Fruit fly (Drosophila melanogaster) whole organism, embryonic: ENCODE measurements around the gene CG15537.

ENCODE experiments used
- ATbp ChIP-seq: fragments of 200-800 bp; sonication (Bioruptor generic); optimal IDR thresholded peaks from 2 replicates; lab custom pipeline; 2017; ENCODE audit warnings: missing biosample characterization, mild to moderate bottlenecking, missing genetic modification characterization, missing genetic modification reagents
- Ada2b ChIP-seq: fragments of 200-800 bp; sonication (Bioruptor generic); IDR thresholded peaks from 2 replicates; pipeline ENCODE4 v1.3.6; 2022; ENCODE audit warnings: missing biosample characterization, missing genetic modification characterization
- B-H2 ChIP-seq: fragments of 200-800 bp; sonication (Bioruptor generic); optimal IDR thresholded peaks from 2 replicates; lab custom pipeline; 2018; ENCODE audit warnings: missing biosample characterization, mild to moderate bottlenecking, missing genetic modification characterization
- Bgb ChIP-seq: fragments of 200-800 bp; sonication (Bioruptor generic); IDR thresholded peaks from 2 replicates; pipeline ENCODE4 v1.3.6; 2022; ENCODE audit warnings: missing biosample characterization, missing genetic modification characterization; ENCODE audit not compliant: partially characterized antibody
- CG1024 ChIP-seq: fragments of 200-800 bp; sonication (Bioruptor generic); IDR thresholded peaks from 2 replicates; pipeline ENCODE4 v1.3.6; 2022; ENCODE audit warnings: missing biosample characterization, missing genetic modification characterization
- CG10267 ChIP-seq: fragments of 200-800 bp; sonication (Bioruptor generic); optimal IDR thresholded peaks from 2 replicates; lab custom pipeline; 2018; ENCODE audit warnings: missing biosample characterization, mild to moderate bottlenecking, missing genetic modification characterization, moderate library complexity
- CG12104 ChIP-seq: fragments of 200-800 bp; sonication (Bioruptor generic); optimal IDR thresholded peaks from 3 replicates; lab custom pipeline; 2016; ENCODE audit warnings: missing biosample characterization, missing genetic modification characterization
- CG12942 ChIP-seq: fragments of 200-800 bp; sonication (Bioruptor generic); optimal IDR thresholded peaks from 3 replicates; lab custom pipeline; 2016; ENCODE audit warnings: missing biosample characterization, missing genetic modification characterization
- CG13424 ChIP-seq: fragments of 200-800 bp; sonication (Bioruptor generic); optimal IDR thresholded peaks from 2 replicates; lab custom pipeline; 2019; ENCODE audit warnings: missing biosample characterization, mild to moderate bottlenecking, missing genetic modification characterization, moderate library complexity
- CG14965 ChIP-seq: fragments of 200-800 bp; sonication (Bioruptor generic); optimal IDR thresholded peaks from 2 replicates; lab custom pipeline; 2016; ENCODE audit warnings: missing biosample characterization, missing genetic modification characterization, borderline replicate concordance
- CG15601 ChIP-seq: fragments of 200-800 bp; sonication (Bioruptor generic); optimal IDR thresholded peaks from 3 replicates; lab custom pipeline; 2019; ENCODE audit warnings: missing biosample characterization, mild to moderate bottlenecking, missing genetic modification characterization, moderate library complexity
- CG2199 ChIP-seq: fragments of 200-800 bp; sonication (Bioruptor generic); IDR thresholded peaks from 3 replicates; pipeline ENCODE4 v1.3.6; 2022; ENCODE audit warnings: missing biosample characterization, missing genetic modification characterization
- CG34224 ChIP-seq: fragments of 200-800 bp; sonication (Bioruptor generic); IDR thresholded peaks from 3 replicates; pipeline ENCODE4 v1.3.6; 2022; ENCODE audit warnings: missing biosample characterization, missing genetic modification characterization; ENCODE audit not compliant: partially characterized antibody
- CG34376 ChIP-seq: fragments of 200-800 bp; sonication (Bioruptor generic); optimal IDR thresholded peaks from 2 replicates; lab custom pipeline; 2018; ENCODE audit warnings: missing biosample characterization, mild to moderate bottlenecking, missing genetic modification characterization
- CG3726 ChIP-seq: fragments of 200-800 bp; sonication (Bioruptor generic); IDR thresholded peaks from 3 replicates; pipeline ENCODE4, ENCODE4 v1.3.6; 2022; ENCODE audit warnings: missing biosample characterization, missing genetic modification characterization
- CG3847 ChIP-seq: fragments of 200-800 bp; sonication (Bioruptor generic); IDR thresholded peaks from 2 replicates; pipeline ENCODE4 v1.3.6; 2022; ENCODE audit warnings: missing biosample characterization, missing genetic modification characterization
- CG42726 ChIP-seq: fragments of 200-800 bp; sonication (Bioruptor generic); IDR thresholded peaks from 2 replicates; pipeline ENCODE4 v1.3.6; 2022; ENCODE audit warnings: missing biosample characterization, missing genetic modification characterization; ENCODE audit not compliant: partially characterized antibody
- CG4404 ChIP-seq: fragments of 200-800 bp; sonication (Bioruptor generic); IDR thresholded peaks from 2 replicates; pipeline ENCODE4 v1.3.6; 2022; ENCODE audit warnings: missing biosample characterization, missing genetic modification characterization
- CG4617 ChIP-seq: fragments of 200-800 bp; sonication (Bioruptor generic); optimal IDR thresholded peaks from 3 replicates; lab custom pipeline; 2016; ENCODE audit warnings: missing biosample characterization, missing genetic modification characterization, borderline replicate concordance
- CG4730 ChIP-seq: fragments of 200-800 bp; sonication (Bioruptor generic); IDR thresholded peaks from 2 replicates; pipeline ENCODE4 v1.3.6; 2022; ENCODE audit warnings: missing biosample characterization, missing genetic modification characterization
- CG6791 ChIP-seq: fragments of 200-800 bp; sonication (Bioruptor generic); IDR thresholded peaks from 3 replicates; pipeline ENCODE4 v1.3.6; 2022; ENCODE audit warnings: missing biosample characterization, missing genetic modification characterization; ENCODE audit not compliant: partially characterized antibody
- CG6854 ChIP-seq: fragments of 200-800 bp; sonication (Bioruptor generic); optimal IDR thresholded peaks from 3 replicates; lab custom pipeline; 2017; ENCODE audit warnings: missing biosample characterization, mild to moderate bottlenecking, missing genetic modification characterization
- CG7839 ChIP-seq: fragments of 200-800 bp; sonication (Bioruptor generic); optimal IDR thresholded peaks from 3 replicates; lab custom pipeline; 2018; ENCODE audit warnings: missing biosample characterization, mild to moderate bottlenecking, missing genetic modification characterization, moderate library complexity
- CTCF ChIP-seq: fragments of 200-800 bp; sonication (Bioruptor generic); optimal IDR thresholded peaks from 2 replicates; lab custom pipeline; 2017; ENCODE audit warnings: missing biosample characterization, mild to moderate bottlenecking, missing genetic modification characterization, moderate library complexity
- Ets97D ChIP-seq: fragments of 200-800 bp; sonication (Bioruptor generic); optimal IDR thresholded peaks from 3 replicates; lab custom pipeline; 2016; ENCODE audit warnings: missing biosample characterization, missing genetic modification characterization
- Hr39 ChIP-seq: fragments of >200 bp; optimal IDR thresholded peaks from 2 replicates; lab custom pipeline; 2017
- MBD-R2 ChIP-seq: fragments of 200-800 bp; sonication (Bioruptor generic); IDR thresholded peaks from 2 replicates; pipeline ENCODE4 v1.3.6; 2022; ENCODE audit warnings: missing biosample characterization, missing genetic modification characterization
- Nf-YB ChIP-seq: fragments of 200-800 bp; sonication (Bioruptor generic); optimal IDR thresholded peaks from 3 replicates; lab custom pipeline; 2019; ENCODE audit warnings: missing biosample characterization, mild to moderate bottlenecking, missing genetic modification characterization, moderate library complexity
- Oli ChIP-seq: fragments of 200-800 bp; sonication (Bioruptor generic); optimal IDR thresholded peaks from 2 replicates; lab custom pipeline; 2018; ENCODE audit warnings: missing biosample characterization, mild to moderate bottlenecking, missing genetic modification characterization, moderate library complexity
- Pdp1 ChIP-seq, 2 experiments: fragments of 200-800 bp; sonication (Bioruptor generic); optimal IDR thresholded peaks; 3 replicates each; lab custom pipeline; 2016; ENCODE audit warnings: missing biosample characterization in 2 of 2, missing genetic modification characterization in 2 of 2, mild to moderate bottlenecking in 1 of 2, moderate library complexity in 1 of 2
- Ptx1 ChIP-seq: fragments of 200-800 bp; sonication (Bioruptor generic); IDR thresholded peaks from 2 replicates; pipeline ENCODE4 v1.3.6; 2022; ENCODE audit warnings: missing biosample characterization, missing genetic modification characterization
- Scr ChIP-seq: fragments of 200-800 bp; sonication (Bioruptor generic); IDR thresholded peaks from 2 replicates; pipeline ENCODE4 v1.3.6; 2022; ENCODE audit warnings: missing biosample characterization, missing genetic modification characterization; ENCODE audit not compliant: partially characterized antibody
- ac ChIP-seq: fragments of 200-800 bp; sonication (Bioruptor generic); optimal IDR thresholded peaks from 3 replicates; lab custom pipeline; 2017; ENCODE audit warnings: missing biosample characterization, mild to moderate bottlenecking, missing genetic modification characterization
- al ChIP-seq: fragments of 200-800 bp; sonication (Bioruptor generic); IDR thresholded peaks from 2 replicates; pipeline ENCODE4 v1.3.6; 2022; ENCODE audit warnings: missing biosample characterization, missing genetic modification characterization
- amos ChIP-seq: fragments of 200-800 bp; sonication (Bioruptor generic); IDR thresholded peaks from 2 replicates; pipeline ENCODE4 v1.3.6; 2022; ENCODE audit warnings: missing biosample characterization, missing genetic modification characterization; ENCODE audit not compliant: partially characterized antibody
- ato ChIP-seq: fragments of 200-800 bp; sonication (Bioruptor generic); IDR thresholded peaks from 2 replicates; pipeline ENCODE4 v1.3.6; 2022; ENCODE audit warnings: missing biosample characterization, missing genetic modification characterization; ENCODE audit not compliant: partially characterized antibody
- br ChIP-seq: fragments of >200 bp; optimal IDR thresholded peaks from 2 replicates; lab custom pipeline; 2017
- caup ChIP-seq: fragments of 200-800 bp; sonication (Bioruptor generic); optimal IDR thresholded peaks from 3 replicates; lab custom pipeline; 2017; ENCODE audit warnings: missing biosample characterization, mild to moderate bottlenecking, missing genetic modification characterization, moderate library complexity; ENCODE audit not compliant: severe bottlenecking
- chinmo ChIP-seq: fragments of 200-800 bp; sonication (Bioruptor generic); IDR thresholded peaks from 4 replicates; pipeline ENCODE4 v1.3.6; 2022; ENCODE audit warnings: missing biosample characterization, missing genetic modification characterization; ENCODE audit not compliant: partially characterized antibody
- dati ChIP-seq: fragments of 200-800 bp; sonication (Bioruptor generic); IDR thresholded peaks from 2 replicates; pipeline ENCODE4 v1.3.6; 2022; ENCODE audit warnings: missing biosample characterization, missing genetic modification characterization
- ewg ChIP-seq: fragments of 200-800 bp; sonication (Bioruptor generic); optimal IDR thresholded peaks from 3 replicates; lab custom pipeline; 2017; ENCODE audit warnings: mild to moderate bottlenecking, missing biosample characterization, missing genetic modification reagents, missing genetic modification characterization
- fd3F ChIP-seq: fragments of 200-800 bp; sonication (Bioruptor generic); optimal IDR thresholded peaks from 2 replicates; lab custom pipeline; 2018; ENCODE audit warnings: missing biosample characterization, mild to moderate bottlenecking, missing genetic modification characterization, moderate library complexity
- grn ChIP-seq: fragments of 200-800 bp; sonication (Bioruptor generic); optimal IDR thresholded peaks from 3 replicates; lab custom pipeline; 2017; ENCODE audit warnings: missing biosample characterization, missing genetic modification characterization
- jing ChIP-seq: fragments of 200-800 bp; sonication (Bioruptor generic); optimal IDR thresholded peaks from 2 replicates; lab custom pipeline; 2018; ENCODE audit warnings: missing biosample characterization, mild to moderate bottlenecking, missing genetic modification characterization
- nerfin-2 ChIP-seq: fragments of 200-800 bp; sonication (Bioruptor generic); IDR thresholded peaks from 2 replicates; pipeline ENCODE4 v1.3.6; 2022; ENCODE audit warnings: missing biosample characterization, missing genetic modification characterization; ENCODE audit not compliant: partially characterized antibody
- nom ChIP-seq: fragments of 200-800 bp; sonication (Bioruptor generic); optimal IDR thresholded peaks from 2 replicates; lab custom pipeline; 2017; ENCODE audit warnings: missing biosample characterization, missing genetic modification characterization, mild to moderate bottlenecking, moderate library complexity, missing genetic modification reagents
- otp ChIP-seq: fragments of 200-800 bp; sonication (Bioruptor generic); IDR thresholded peaks from 3 replicates; pipeline ENCODE4, ENCODE4 v1.3.6; 2022; ENCODE audit warnings: missing biosample characterization, missing genetic modification characterization
- pan ChIP-seq, 4 experiments: fragments of >200 bp in 3 of 4; fragments of 200-800 bp in 1 of 4; sonication (Bioruptor generic) in 1 of 4; optimal IDR thresholded peaks in 3 of 4; IDR thresholded peaks in 1 of 4; 2 replicates each; pipeline versions ENCODE4 v1.3.6 to Lab custom; 2017 to 2022; ENCODE audit warnings: missing biosample characterization in 2 of 4, missing genetic modification characterization in 2 of 4, mixed read lengths in 1 of 4
- sens-2 ChIP-seq: fragments of 200-800 bp; sonication (Bioruptor generic); IDR thresholded peaks from 2 replicates; pipeline ENCODE4 v1.3.6; 2022; ENCODE audit warnings: missing biosample characterization, missing genetic modification characterization
- toy ChIP-seq: fragments of 200-800 bp; sonication (Bioruptor generic); IDR thresholded peaks from 2 replicates; pipeline ENCODE4 v1.3.6; 2022; ENCODE audit warnings: missing biosample characterization, missing genetic modification characterization

CG15537 gene

dm6 chr3R:30424993-30425392 is 18.4 kb downstream of the CG15537 start, which contains the start of gene CG15536 (continued):
- TF ChIP-seq CG4617 (GFP tag; lab: Kevin White, UChicago) = peak; percentile 21
- TF ChIP-seq ato (GFP tag; lab: Robert Waterston, UW) = peak; percentile 46; the same call in 1 of the 2 replicates
- no peak for TF ChIP-seq dati (GFP tag; lab: Robert Waterston, UW)
- no peak for TF ChIP-seq ATbp (GFP tag; lab: Kevin White, UChicago)
- TF ChIP-seq CG34376 (GFP tag; lab: Kevin White, UChicago) = no peak
- peak; percentile 65; the same call in 2 of the 3 replicates for TF ChIP-seq CG6791 (GFP tag; lab: Robert Waterston, UW)
- no peak for TF ChIP-seq toy
- peak; percentile 21 for TF ChIP-seq B-H2 (GFP tag; lab: Kevin White, UChicago)
- peak; percentile 93 for TF ChIP-seq MBD-R2 (GFP tag; lab: Robert Waterston, UW)
- TF ChIP-seq ac = no peak
- no peak for TF ChIP-seq CG15601 (tag; lab: Kevin White, UChicago)
- TF ChIP-seq otp (GFP tag; lab: Robert Waterston, UW) = no peak
- TF ChIP-seq al = no peak
- no peak for TF ChIP-seq nom (GFP tag; lab: Kevin White, UChicago)
- no peak for TF ChIP-seq pan (optimal IDR thresholded peaks at IDR 0.05; lab: Kevin White, UChicago)
- no peak for TF ChIP-seq pan (GFP tag; optimal IDR thresholded peaks at IDR 0.05 in 1 of 2, IDR thresholded peaks at IDR 0.05 in 1 of 2)
- no peak for TF ChIP-seq CG14965 (GFP tag; lab: Kevin White, UChicago)
- TF ChIP-seq amos (GFP tag; lab: Robert Waterston, UW) = peak; percentile 71
- TF ChIP-seq caup (GFP tag; lab: Kevin White, UChicago) = no peak
- TF ChIP-seq Ets97D (GFP tag; lab: Kevin White, UChicago) = no peak
- no peak for TF ChIP-seq grn (GFP tag; lab: Kevin White, UChicago)
- TF ChIP-seq CG3847 (GFP tag; lab: Robert Waterston, UW) = no peak
- TF ChIP-seq jing (GFP tag; lab: Kevin White, UChicago) = no peak
- TF ChIP-seq CG12942 (GFP tag; lab: Kevin White, UChicago) = no peak
- TF ChIP-seq CG7839 (tag; lab: Kevin White, UChicago) = no peak
- TF ChIP-seq Oli = no peak
- TF ChIP-seq CG12104 (GFP tag; lab: Kevin White, UChicago) = no peak
- no peak for TF ChIP-seq CG4404 (GFP tag; lab: Robert Waterston, UW)
- TF ChIP-seq Ada2b (GFP tag; lab: Robert Waterston, UW) = no peak
- TF ChIP-seq CTCF (GFP tag; lab: Kevin White, UChicago) = peak; percentile 98
- no peak for TF ChIP-seq br (lab: Kevin White, UChicago)
- TF ChIP-seq sens-2 (GFP tag; lab: Robert Waterston, UW) = no peak
- TF ChIP-seq CG4730 = no peak
- peak; percentile 56 for TF ChIP-seq Scr
- TF ChIP-seq Bgb = peak; percentile 77
- no peak for TF ChIP-seq CG13424 (tag; lab: Kevin White, UChicago)
- TF ChIP-seq Nf-YB (GFP tag; lab: Kevin White, UChicago) = no peak
- TF ChIP-seq CG3726 = no peak
- TF ChIP-seq CG42726 (GFP tag; lab: Robert Waterston, UW) = peak; percentile 58; the same call in 1 of the 2 replicates
- peak; percentile 76 for TF ChIP-seq CG34224 (GFP tag; lab: Robert Waterston, UW)
- no peak for TF ChIP-seq CG1024 (GFP tag; lab: Robert Waterston, UW)
- no peak for TF ChIP-seq fd3F
- no peak for TF ChIP-seq CG2199
- peak; percentile 68 for TF ChIP-seq CG10267 (tag; lab: Kevin White, UChicago)
- TF ChIP-seq Pdp1 (GFP tag; optimal IDR thresholded peaks at IDR 0.05; lab: Kevin White, UChicago) = peak in 1 of 2 experiments; percentile 22
- no peak for TF ChIP-seq Hr39 (lab: Kevin White, UChicago)
- TF ChIP-seq nerfin-2 = peak; percentile 54; the same call in 1 of the 2 replicates
- no peak for TF ChIP-seq ewg (GFP tag; lab: Kevin White, UChicago)
- TF ChIP-seq chinmo (GFP tag; lab: Robert Waterston, UW) = peak; percentile 71; the same call in 2 of the 4 replicates
- no peak for TF ChIP-seq CG6854 (GFP tag; lab: Kevin White, UChicago)
- TF ChIP-seq Ptx1 (GFP tag; lab: Robert Waterston, UW) = no peak
